Worm (Caenorhabditis elegans): Measurements from ENCODE around the gene ZC262.2.

The ZC262.2 gene

DNA sequence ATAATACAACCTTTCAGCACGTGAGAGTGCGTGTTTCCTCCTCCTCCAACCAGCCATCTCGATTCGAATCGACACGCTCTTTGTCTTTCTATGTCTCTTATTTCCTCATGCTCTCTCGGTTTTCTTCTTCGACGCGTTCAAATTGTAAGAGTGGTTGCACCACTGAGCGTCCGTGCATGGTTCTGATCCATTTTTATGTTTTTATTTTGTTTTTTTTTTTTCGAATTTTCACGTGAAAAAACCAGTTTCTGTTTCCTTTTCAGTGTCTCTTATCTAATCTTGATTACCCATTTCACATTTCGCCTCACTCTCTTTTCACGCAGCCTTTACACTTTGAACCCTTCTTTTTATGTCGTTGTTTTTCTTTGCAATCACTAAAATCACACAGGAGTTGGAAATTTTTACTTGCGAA lies 39.0 kb downstream of the ZC262.2 start (continued):
- TF ChIP-seq mab-9 (GFP tag; IDR thresholded peaks at IDR 0.05) = no peak
- no peak for TF ChIP-seq nhr-12 (tag; optimal IDR thresholded peaks at IDR 0.05)
- TF ChIP-seq alr-1 (tag; optimal IDR thresholded peaks at IDR 0.05; ENCODE audit: borderline replicate concordance) = no peak
- TF ChIP-seq zag-1 (tag; optimal IDR thresholded peaks at IDR 0.05) = no peak

ce11 chrIII:8371595-8372305 lies 39.9 kb downstream of the ZC262.2 start, which contains the start of gene lmbr-1:
TSS of gene lmbr-1 (plus strand) at chrIII:8372255.
- TF ChIP-seq mep-1 (tag; optimal IDR thresholded peaks at IDR 0.05) = no peak
- TF ChIP-seq sptf-1 (tag; optimal IDR thresholded peaks at IDR 0.05) = no peak
- TF ChIP-seq elt-2 (tag; optimal IDR thresholded peaks at IDR 0.05) = no peak
- TF ChIP-seq tbx-2 (tag; optimal IDR thresholded peaks at IDR 0.05) = no peak
- peak; percentile 58 for TF ChIP-seq fkh-4 (tag; optimal IDR thresholded peaks at IDR 0.05; ENCODE audit: borderline replicate concordance)
- TF ChIP-seq lin-15B (tag; optimal IDR thresholded peaks at IDR 0.05) = no peak
- TF ChIP-seq nhr-11 (tag; optimal IDR thresholded peaks at IDR 0.05) = no peak
- TF ChIP-seq swsn-7 (tag; optimal IDR thresholded peaks at IDR 0.05) = no peak
- TF ChIP-seq unc-86 (tag; optimal IDR thresholded peaks at IDR 0.05) = no peak
- TF ChIP-seq nhr-84 (tag; optimal IDR thresholded peaks at IDR 0.05) = no peak
- TF ChIP-seq ces-1 (GFP tag; optimal IDR thresholded peaks at IDR 0.05) = no peak
- TF ChIP-seq unc-30 (tag; optimal IDR thresholded peaks at IDR 0.05) = no peak
- TF ChIP-seq tlp-1 (tag; optimal IDR thresholded peaks at IDR 0.05) = no peak
- no peak for TF ChIP-seq elt-3 (tag; optimal IDR thresholded peaks at IDR 0.05)
- TF ChIP-seq zip-4 (GFP tag; optimal IDR thresholded peaks at IDR 0.05) = no peak
- no peak for TF ChIP-seq grh-1 (GFP tag; IDR thresholded peaks at IDR 0.05)
- TF ChIP-seq ceh-88 (GFP tag; IDR thresholded peaks at IDR 0.05) = no peak
- peak; percentile 25 for TF ChIP-seq blmp-1 (tag; optimal IDR thresholded peaks at IDR 0.05)
- no peak for TF ChIP-seq fkh-8 (tag; optimal IDR thresholded peaks at IDR 0.05)
- peak; percentile 13 for TF ChIP-seq nhr-85 (tag)
- no peak for TF ChIP-seq alr-1 (tag; optimal IDR thresholded peaks at IDR 0.05; ENCODE audit: borderline replicate concordance)
- no peak for TF ChIP-seq efl-3 (GFP tag; optimal IDR thresholded peaks at IDR 0.05)
- no peak for TF ChIP-seq sup-37 (GFP tag; optimal IDR thresholded peaks at IDR 0.05)
- TF ChIP-seq nhr-237 (tag; optimal IDR thresholded peaks at IDR 0.05) = no peak
- no peak for TF ChIP-seq efl-1 (optimal IDR thresholded peaks at IDR 0.05)
- TF ChIP-seq efl-1 (GFP tag; optimal IDR thresholded peaks at IDR 0.05 in 1 of 2) = peak in 1 of 2 experiments; percentile 46
- TF ChIP-seq sox-4 (tag; optimal IDR thresholded peaks at IDR 0.05) = no peak
- TF ChIP-seq egl-13 (tag; optimal IDR thresholded peaks at IDR 0.05) = no peak
- no peak for TF ChIP-seq xbp-1 (tag; optimal IDR thresholded peaks at IDR 0.05)
- TF ChIP-seq snu-23 (GFP tag; optimal IDR thresholded peaks at IDR 0.05) = no peak
- TF ChIP-seq fos-1 (tag; optimal IDR thresholded peaks at IDR 0.05) = no peak
- TF ChIP-seq dsc-1 (tag; optimal IDR thresholded peaks at IDR 0.05) = peak; percentile 93
- TF ChIP-seq lin-39 (tag; optimal IDR thresholded peaks at IDR 0.05) = no peak
- no peak for TF ChIP-seq ceh-90 (tag; optimal IDR thresholded peaks at IDR 0.05)
- TF ChIP-seq mab-9 (GFP tag; IDR thresholded peaks at IDR 0.05) = no peak

DNA sequence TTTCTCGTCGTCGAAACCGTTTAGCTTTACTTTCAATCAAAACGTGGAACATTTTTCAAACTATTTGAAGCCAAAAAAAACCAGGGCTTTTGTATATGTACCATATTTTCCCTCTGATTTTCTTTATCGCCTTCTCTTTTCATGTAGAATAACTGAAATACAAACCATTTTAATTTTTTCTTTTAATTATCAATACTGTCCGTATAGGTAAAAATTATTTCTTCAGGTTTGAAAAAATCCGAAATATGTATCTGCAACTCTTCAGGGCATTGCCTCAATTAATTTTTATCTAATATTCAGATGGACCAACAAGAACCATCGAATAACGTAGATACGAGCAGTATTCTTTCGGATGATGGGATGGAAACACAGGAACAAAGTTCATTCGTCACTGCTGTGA lies 43.1 kb downstream of the ZC262.2 start, which contains the start of gene met-2:
met-2 (plus strand) TSS at position 301 of the 400 bp plus-strand sequence.
- TF ChIP-seq sptf-1 (tag; optimal IDR thresholded peaks at IDR 0.05) (no peak), efl-1 (optimal IDR thresholded peaks at IDR 0.05) (no peak), efl-1 (GFP tag; optimal IDR thresholded peaks at IDR 0.05 in 1 of 2) (peak in 1 of 2 experiments; percentile 26)

- TF ChIP-seq nhr-20 (tag; optimal IDR thresholded peaks at IDR 0.05) (no peak), mdl-1 (tag; optimal IDR thresholded peaks at IDR 0.05) (no peak), sup-37 (GFP tag; optimal IDR thresholded peaks at IDR 0.05) (no peak), nhr-77 (tag; optimal IDR thresholded peaks at IDR 0.05) (no peak), snu-23 (GFP tag; optimal IDR thresholded peaks at IDR 0.05) (no peak), lin-14 (GFP tag; optimal IDR thresholded peaks at IDR 0.05) (no peak), ceh-8 (GFP tag; optimal IDR thresholded peaks at IDR 0.05) (no peak), mep-1 (tag; optimal IDR thresholded peaks at IDR 0.05) (no peak), ama-1 (optimal IDR thresholded peaks at IDR 0.05) (no peak), ceh-90 (tag; optimal IDR thresholded peaks at IDR 0.05) (no peak)
These were observed 48.8 kb downstream of the ZC262.2 start, which contains the start of gene R05D3.12 for ce11 chrIII:8380645-8381044. TSS of gene R05D3.12 (plus strand) at chrIII:8380945.

Data from whole organism, L1 larva.